Worm (Caenorhabditis elegans) whole organism, early embryonic: ENCODE results near the gene lgc-20.

Experiments used
- B0310.2 ChIP-seq: sonication (generic microtip); optimal IDR thresholded peaks from 2 replicates; lab custom pipeline; 2016; ENCODE audit warnings: mild to moderate bottlenecking, missing genetic modification characterization, missing compliant biosample characterization
- F13C5.2 ChIP-seq: sonication (generic microtip); optimal IDR thresholded peaks from 2 replicates; lab custom pipeline; 2017; ENCODE audit warnings: mild to moderate bottlenecking, missing genetic modification characterization, inconsistent platforms, missing compliant biosample characterization
- aly-1 ChIP-seq: sonication (generic microtip); optimal IDR thresholded peaks from 2 replicates; lab custom pipeline; 2016; ENCODE audit warnings: missing genetic modification characterization, missing compliant biosample characterization
- ama-1 ChIP-seq: fragments of 150-350 bp; optimal IDR thresholded peaks from 2 replicates; lab custom pipeline; 2014
- ceh-13 ChIP-seq: fragments of 200-800 bp; sonication (Bioruptor generic); optimal IDR thresholded peaks from 2 replicates; lab custom pipeline; 2018; ENCODE audit warnings: mild to moderate bottlenecking, missing genetic modification characterization, missing compliant biosample characterization
- ceh-36 ChIP-seq: sonication (generic microtip); optimal IDR thresholded peaks from 2 replicates; lab custom pipeline; 2016; ENCODE audit warnings: missing genetic modification characterization, inconsistent platforms, missing compliant biosample characterization
- ets-7 ChIP-seq: sonication (generic microtip); optimal IDR thresholded peaks from 2 replicates; lab custom pipeline; 2016; ENCODE audit warnings: missing genotype, missing genetic modification characterization, missing compliant biosample characterization
- flt-1 ChIP-seq: fragments of 200-800 bp; sonication (Bioruptor generic); IDR thresholded peaks from 2 replicates; pipeline ENCODE4 v1.3.6; 2022; ENCODE audit warnings: missing genetic modification characterization, missing compliant biosample characterization
- hmbx-1 ChIP-seq: sonication (generic microtip); optimal IDR thresholded peaks from 2 replicates; lab custom pipeline; 2016; ENCODE audit warnings: mild to moderate bottlenecking, missing genetic modification characterization, missing compliant biosample characterization
- hmg-4 ChIP-seq: fragments of 200-800 bp; sonication (Bioruptor generic); optimal IDR thresholded peaks from 2 replicates; lab custom pipeline; 2018; ENCODE audit warnings: mild to moderate bottlenecking, missing genetic modification characterization, missing compliant biosample characterization
- hnd-1 ChIP-seq: sonication (generic microtip); optimal IDR thresholded peaks from 2 replicates; lab custom pipeline; 2016; ENCODE audit warnings: missing genetic modification characterization, missing compliant biosample characterization
- pes-1 ChIP-seq: fragments of 200-800 bp; sonication (Bioruptor generic); IDR thresholded peaks from 2 replicates; pipeline ENCODE4 v1.3.6; 2022; ENCODE audit warnings: missing genetic modification reagents, missing genetic modification characterization, missing compliant biosample characterization
- scrt-1 ChIP-seq: fragments of 200-800 bp; sonication (Bioruptor generic); IDR thresholded peaks from 2 replicates; pipeline ENCODE4 v1.3.6; 2022; ENCODE audit warnings: missing genetic modification characterization, missing compliant biosample characterization
- sea-1 ChIP-seq: fragments of 200-800 bp; sonication (Bioruptor generic); conservative IDR thresholded peaks from 2 replicates; pipeline ENCODE4 v1.3.6; 2022; ENCODE audit warnings: missing genetic modification characterization, missing compliant biosample characterization
- tbx-11 ChIP-seq: fragments of 200-800 bp; sonication (Bioruptor generic); IDR thresholded peaks from 2 replicates; pipeline ENCODE4 v1.3.6; 2022; ENCODE audit warnings: missing genetic modification characterization, missing compliant biosample characterization
- tbx-37 ChIP-seq: fragments of 200-800 bp; sonication (Bioruptor generic); conservative IDR thresholded peaks from 2 replicates; pipeline ENCODE4 v1.3.6; 2022; ENCODE audit warnings: missing genetic modification reagents, missing genetic modification characterization, missing compliant biosample characterization
- tra-4 ChIP-seq: sonication (generic microtip); optimal IDR thresholded peaks from 2 replicates; lab custom pipeline; 2017; ENCODE audit warnings: missing genetic modification characterization, missing compliant biosample characterization

lgc-20 gene

DNA sequence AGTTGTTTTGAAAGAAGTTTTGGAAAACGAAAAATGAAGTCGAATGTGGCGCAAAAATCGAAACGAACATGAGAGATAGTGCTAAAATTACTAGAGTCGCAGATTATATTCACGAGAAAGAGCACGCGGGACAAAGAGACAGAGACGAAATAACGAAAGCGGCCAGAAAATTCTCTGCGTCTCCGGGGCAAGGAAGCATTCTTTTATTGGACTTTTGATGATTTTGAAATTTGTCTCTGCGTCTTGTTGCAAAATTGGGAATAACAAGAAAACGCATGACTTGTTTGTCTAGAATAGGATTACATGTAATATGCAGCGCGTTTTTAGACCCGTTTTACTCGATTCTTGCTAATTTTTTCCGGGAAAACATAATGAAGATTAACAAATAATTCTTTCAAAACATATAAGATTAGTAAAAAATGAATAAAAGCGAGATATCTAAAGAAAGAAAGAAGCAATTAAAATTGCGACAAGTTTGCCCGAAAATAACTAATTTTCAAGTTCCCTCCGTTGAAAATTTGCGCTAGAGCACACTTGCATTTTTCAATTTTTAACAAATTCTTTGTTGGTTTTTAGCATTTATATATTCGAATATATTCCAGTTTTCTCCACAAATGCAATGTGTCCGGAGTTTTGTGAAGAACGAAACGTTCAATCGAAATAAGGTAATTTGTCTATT lies 4.6 kb upstream of the lgc-20 start, which contains the start of the genes B0491.6 and pigm-1:
Gene B0491.6 (minus strand): TSS at position 466 of the 679 bp plus-strand sequence.
Gene pigm-1 (plus strand): TSS at position 568 of the 679 bp plus-strand sequence.
- no peak for TF ChIP-seq tbx-11 (GFP tag; lab: Robert Waterston, UW)
- peak; percentile 45 for TF ChIP-seq F13C5.2 (tag; lab: Kevin White, UChicago)
- TF ChIP-seq sea-1 (GFP tag; lab: Robert Waterston, UW): no peak
- TF ChIP-seq hnd-1: no peak
- no peak for TF ChIP-seq ama-1 (lab: Kevin White, UChicago)
- TF ChIP-seq scrt-1 (GFP tag; lab: Robert Waterston, UW): no peak
- TF ChIP-seq ceh-36: no peak

DNA sequence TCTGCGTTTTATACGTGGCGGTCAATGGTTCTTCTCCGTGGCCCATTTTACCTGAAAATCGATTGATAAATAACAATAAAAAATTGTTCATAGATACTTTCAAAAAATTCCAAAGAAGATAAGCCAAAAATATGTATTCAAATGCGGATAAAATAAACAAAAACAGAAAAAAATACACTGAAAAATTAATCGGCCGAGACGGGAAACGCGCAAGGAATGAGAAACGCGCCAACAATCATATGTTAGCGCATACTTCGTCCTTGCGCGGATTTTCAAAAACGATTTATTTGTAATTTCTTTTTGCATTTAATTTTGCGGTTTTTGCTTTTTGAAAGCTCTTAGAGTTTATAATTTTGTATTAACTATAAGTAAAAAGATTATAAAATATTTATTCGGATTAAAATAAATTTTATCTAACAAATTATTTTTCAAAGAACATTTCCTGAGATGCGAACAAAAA lies 2.2 kb upstream of the lgc-20 start, which contains the start of gene nduf-11:
Gene nduf-11 (minus strand): TSS at position 51 of the 460 bp plus-strand sequence.
- TF ChIP-seq tbx-11 (GFP tag; lab: Robert Waterston, UW) (no peak), F13C5.2 (tag; lab: Kevin White, UChicago) (peak; percentile 63), ceh-36 (peak; percentile 53), scrt-1 (GFP tag; lab: Robert Waterston, UW) (peak; percentile 20; the same call in 1 of the 2 replicates), pes-1 (peak; percentile 65), hmbx-1 (tag; lab: Kevin White, UChicago) (no peak), sea-1 (GFP tag; lab: Robert Waterston, UW) (0 out of 2 replicates have a peak, but pooled peaks have one; percentile 45), tbx-37 (GFP tag; lab: Robert Waterston, UW) (no peak; the same call in 1 of the 2 replicates), B0310.2 (tag; lab: Kevin White, UChicago) (no peak), flt-1 (peak; percentile 40; the same call in 1 of the 2 replicates), tra-4 (tag; lab: Kevin White, UChicago) (no peak), ceh-13 (no peak), hnd-1 (peak; percentile 22), hmg-4 (GFP tag; lab: Kevin White, UChicago) (no peak), ets-7 (tag; lab: Kevin White, UChicago) (no peak), aly-1 (no peak), ama-1 (lab: Kevin White, UChicago) (no peak)

DNA sequence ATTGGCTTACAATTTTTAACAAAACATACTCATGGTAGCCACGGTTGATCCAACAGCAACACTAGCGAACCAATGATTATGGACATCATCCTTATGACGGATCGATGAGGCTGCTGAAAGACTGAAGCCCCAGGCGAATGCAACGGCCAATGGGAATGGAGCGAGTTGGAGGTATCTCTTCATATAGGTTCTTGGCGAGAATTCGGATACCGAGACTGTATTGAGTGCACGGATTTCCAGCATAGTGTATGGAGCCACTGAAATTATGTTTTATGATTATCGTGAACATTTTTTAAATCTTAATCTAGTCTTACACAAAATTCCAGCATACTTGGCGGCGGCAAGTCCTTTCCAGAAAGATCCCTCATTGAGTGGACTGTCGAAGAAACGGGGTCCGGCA lies 1.1 kb upstream of the lgc-20 start:
- TF ChIP-seq tbx-11 (GFP tag; lab: Robert Waterston, UW): no peak
- no peak for TF ChIP-seq hmbx-1 (tag; lab: Kevin White, UChicago)
- TF ChIP-seq B0310.2 (tag; lab: Kevin White, UChicago): no peak
- TF ChIP-seq tra-4 (tag; lab: Kevin White, UChicago): no peak
- no peak for TF ChIP-seq F13C5.2 (tag; lab: Kevin White, UChicago)
- no peak for TF ChIP-seq ceh-13
- TF ChIP-seq tbx-37 (GFP tag; lab: Robert Waterston, UW): no peak
- TF ChIP-seq ets-7 (tag; lab: Kevin White, UChicago): no peak
- no peak for TF ChIP-seq aly-1
- no peak for TF ChIP-seq ceh-36
- no peak for TF ChIP-seq ama-1 (lab: Kevin White, UChicago)
- TF ChIP-seq pes-1: no peak
- no peak for TF ChIP-seq hnd-1
- no peak for TF ChIP-seq flt-1
- TF ChIP-seq hmg-4 (GFP tag; lab: Kevin White, UChicago): no peak
- TF ChIP-seq sea-1 (GFP tag; lab: Robert Waterston, UW): no peak
- no peak for TF ChIP-seq scrt-1 (GFP tag; lab: Robert Waterston, UW)

DNA sequence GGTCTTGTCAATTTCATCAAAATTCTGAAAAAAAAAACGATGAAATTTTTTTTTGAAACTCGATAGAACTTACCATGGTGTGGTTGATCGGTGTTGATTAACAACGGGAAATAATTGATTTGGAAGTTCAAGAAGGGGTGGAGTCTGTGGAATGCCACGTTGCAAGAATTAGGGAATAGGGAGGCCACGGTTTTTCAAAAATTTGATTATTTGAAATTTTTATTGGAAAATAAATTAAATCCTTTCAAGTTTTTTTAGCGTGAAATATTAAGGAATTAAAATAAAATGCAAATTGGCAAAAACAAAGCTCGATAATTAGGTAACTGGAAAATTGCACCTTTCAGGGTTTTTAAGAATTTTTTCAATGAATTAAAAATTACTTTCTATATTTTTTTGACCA lies 3.9 kb downstream of the lgc-20 start, which contains the start of gene rmd-3:
Gene rmd-3 (minus strand): TSS at position 101 of the 400 bp plus-strand sequence.
- no peak for TF ChIP-seq ets-7 (tag; lab: Kevin White, UChicago)
- TF ChIP-seq ceh-36: no peak
- no peak for TF ChIP-seq hmbx-1 (tag; lab: Kevin White, UChicago)
- no peak for TF ChIP-seq B0310.2 (tag; lab: Kevin White, UChicago)
- TF ChIP-seq flt-1: no peak
- no peak for TF ChIP-seq F13C5.2 (tag; lab: Kevin White, UChicago)
- TF ChIP-seq tra-4 (tag; lab: Kevin White, UChicago): no peak
- TF ChIP-seq ama-1 (lab: Kevin White, UChicago): no peak
- no peak for TF ChIP-seq sea-1 (GFP tag; lab: Robert Waterston, UW)
- no peak for TF ChIP-seq scrt-1 (GFP tag; lab: Robert Waterston, UW)
- no peak for TF ChIP-seq pes-1
- no peak for TF ChIP-seq hmg-4 (GFP tag; lab: Kevin White, UChicago)
- TF ChIP-seq tbx-37 (GFP tag; lab: Robert Waterston, UW): no peak
- no peak for TF ChIP-seq ceh-13
- TF ChIP-seq hnd-1: no peak
- TF ChIP-seq tbx-11 (GFP tag; lab: Robert Waterston, UW): no peak
- no peak for TF ChIP-seq aly-1

DNA sequence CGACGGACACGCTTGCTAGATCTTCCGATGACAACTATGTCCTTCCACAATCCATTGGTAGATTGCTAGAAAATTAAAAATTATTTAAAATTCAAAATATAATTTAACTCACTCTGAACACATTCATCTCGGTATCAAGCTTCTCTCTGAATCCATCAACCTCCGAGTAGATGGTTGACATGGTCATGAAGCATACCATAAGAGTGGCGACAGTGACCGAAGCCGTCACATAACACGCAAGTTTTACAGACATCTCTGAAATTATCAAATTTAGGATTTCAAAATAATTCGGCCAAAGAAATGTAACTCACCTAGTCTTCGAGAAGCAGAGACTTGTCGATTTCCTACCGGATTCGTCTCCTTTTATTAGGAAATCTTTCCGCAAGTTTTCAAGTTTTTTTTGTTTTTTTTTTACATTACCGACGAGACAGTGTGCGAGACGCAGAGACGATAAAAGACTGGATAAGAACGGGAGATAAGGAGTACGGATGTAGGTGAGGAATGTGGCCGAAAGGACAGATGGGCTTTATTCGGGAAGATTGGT lies 5.8 kb downstream of the lgc-20 start, which contains the start of gene sqt-1:
Gene sqt-1 (minus strand): TSS at position 341 of the 544 bp plus-strand sequence.
- TF ChIP-seq flt-1 (no peak), scrt-1 (GFP tag; lab: Robert Waterston, UW) (no peak), hnd-1 (no peak), pes-1 (no peak), tra-4 (tag; lab: Kevin White, UChicago) (no peak), B0310.2 (tag; lab: Kevin White, UChicago) (no peak), F13C5.2 (tag; lab: Kevin White, UChicago) (no peak), tbx-37 (GFP tag; lab: Robert Waterston, UW) (no peak)

DNA sequence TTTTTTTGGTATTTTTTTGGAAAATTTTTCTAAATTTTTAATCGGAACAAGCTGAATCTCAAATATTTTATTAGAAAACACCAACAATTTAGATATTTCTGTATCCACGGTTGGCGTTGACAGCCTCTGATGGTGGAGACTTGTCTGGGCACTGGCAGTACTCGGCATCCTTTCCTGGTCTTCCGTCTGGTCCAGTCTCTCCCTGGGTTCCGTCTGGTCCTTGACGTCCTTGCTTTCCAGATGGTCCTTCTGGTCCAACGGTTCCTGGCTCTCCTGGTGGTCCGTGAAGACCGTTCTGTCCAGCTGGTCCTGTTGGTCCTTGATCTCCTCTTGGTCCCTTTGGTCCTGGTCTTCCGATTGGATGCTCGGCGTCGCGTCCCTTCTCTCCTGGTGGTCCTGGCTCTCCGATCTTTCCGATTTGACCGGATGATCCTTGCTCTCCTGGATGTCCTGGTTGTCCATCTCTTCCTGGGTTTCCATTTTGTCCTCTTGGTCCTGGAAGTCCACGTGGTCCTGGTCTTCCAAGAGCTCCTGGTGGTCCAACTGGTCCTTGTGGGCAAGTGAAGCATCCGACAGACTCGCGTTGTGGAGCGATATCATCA lies 6.7 kb downstream of the lgc-20 start:
- no peak for TF ChIP-seq pes-1

DNA sequence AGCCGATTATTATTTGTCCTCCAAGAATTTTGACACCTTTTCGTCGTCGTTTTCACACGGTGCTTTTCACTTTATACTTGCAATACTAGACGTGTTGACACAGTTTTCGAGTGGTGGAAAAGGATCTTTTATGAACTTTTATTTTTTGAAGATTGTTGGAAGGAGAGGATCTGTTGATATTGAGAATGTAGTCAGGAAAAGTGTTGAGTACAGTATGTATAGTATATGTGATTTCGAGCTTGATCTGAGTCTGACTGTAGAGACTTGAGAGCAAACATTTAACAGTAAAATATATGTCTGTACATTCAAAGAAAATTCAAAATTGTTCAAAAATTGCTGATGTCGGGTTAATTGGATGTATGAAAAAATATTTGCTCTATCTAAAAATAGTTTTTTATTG lies 7.2 kb downstream of the lgc-20 start:
- no peak for TF ChIP-seq sea-1 (GFP tag; lab: Robert Waterston, UW)
